Worm (Caenorhabditis elegans) whole organism, early embryonic: ENCODE data around the gene K09C8.2.

Experiments
- B0310.2 ChIP-seq: sonication (generic microtip); optimal IDR thresholded peaks from 2 replicates; lab custom pipeline; 2016; ENCODE audit warnings: mild to moderate bottlenecking, missing genetic modification characterization, missing compliant biosample characterization
- aly-1 ChIP-seq: sonication (generic microtip); optimal IDR thresholded peaks from 2 replicates; lab custom pipeline; 2016; ENCODE audit warnings: missing genetic modification characterization, missing compliant biosample characterization
- ama-1 ChIP-seq: fragments of 150-350 bp; optimal IDR thresholded peaks from 2 replicates; lab custom pipeline; 2014
- ceh-13 ChIP-seq: fragments of 200-800 bp; sonication (Bioruptor generic); optimal IDR thresholded peaks from 2 replicates; lab custom pipeline; 2018; ENCODE audit warnings: mild to moderate bottlenecking, missing genetic modification characterization, missing compliant biosample characterization
- ceh-36 ChIP-seq: sonication (generic microtip); optimal IDR thresholded peaks from 2 replicates; lab custom pipeline; 2016; ENCODE audit warnings: missing genetic modification characterization, inconsistent platforms, missing compliant biosample characterization
- flt-1 ChIP-seq: fragments of 200-800 bp; sonication (Bioruptor generic); IDR thresholded peaks from 2 replicates; pipeline ENCODE4 v1.3.6; 2022; ENCODE audit warnings: missing genetic modification characterization, missing compliant biosample characterization
- hmbx-1 ChIP-seq: sonication (generic microtip); optimal IDR thresholded peaks from 2 replicates; lab custom pipeline; 2016; ENCODE audit warnings: mild to moderate bottlenecking, missing genetic modification characterization, missing compliant biosample characterization
- hnd-1 ChIP-seq: sonication (generic microtip); optimal IDR thresholded peaks from 2 replicates; lab custom pipeline; 2016; ENCODE audit warnings: missing genetic modification characterization, missing compliant biosample characterization
- tbx-11 ChIP-seq: fragments of 200-800 bp; sonication (Bioruptor generic); IDR thresholded peaks from 2 replicates; pipeline ENCODE4 v1.3.6; 2022; ENCODE audit warnings: missing genetic modification characterization, missing compliant biosample characterization

- TF ChIP-seq B0310.2 (tag; lab: Kevin White, UChicago) (no peak), hmbx-1 (tag; lab: Kevin White, UChicago) (no peak), ama-1 (lab: Kevin White, UChicago) (no peak), flt-1 (no peak), hnd-1 (tag; lab: Kevin White, UChicago) (no peak), aly-1 (tag; lab: Kevin White, UChicago) (no peak), tbx-11 (no peak), ceh-36 (no peak), ceh-13 (no peak)
Observed at ce11 chrX:10979186-10979585, 19.9 kb downstream of the K09C8.2 start, which contains the start of gene pxn-2.
